Fruit fly (Drosophila melanogaster) whole organism, embryonic: ENCODE data around the gene CG15012.

Source experiments
- Aef1 ChIP-seq: fragments of 200-800 bp; sonication (Bioruptor generic); IDR thresholded peaks from 3 replicates; pipeline ENCODE4 v1.3.6; 2022; ENCODE audit warnings: missing biosample characterization, missing genetic modification characterization
- Awh ChIP-seq: fragments of 200-800 bp; sonication (Bioruptor generic); IDR thresholded peaks from 2 replicates; pipeline ENCODE4, ENCODE4 v1.3.6; 2022; ENCODE audit warnings: missing biosample characterization, missing genetic modification characterization
- CG1024 ChIP-seq: fragments of 200-800 bp; sonication (Bioruptor generic); IDR thresholded peaks from 2 replicates; pipeline ENCODE4 v1.3.6; 2022; ENCODE audit warnings: missing biosample characterization, missing genetic modification characterization
- CG11247 ChIP-seq: fragments of 200-800 bp; sonication (Bioruptor generic); IDR thresholded peaks from 2 replicates; pipeline ENCODE4 v1.3.6; 2022; ENCODE audit warnings: missing biosample characterization, missing genetic modification characterization
- CG12299 ChIP-seq: fragments of 200-800 bp; sonication (Bioruptor generic); optimal IDR thresholded peaks from 2 replicates; lab custom pipeline; 2018; ENCODE audit warnings: missing biosample characterization, mild to moderate bottlenecking, missing genetic modification characterization
- CG13296 ChIP-seq: fragments of 200-800 bp; sonication (Bioruptor generic); optimal IDR thresholded peaks from 3 replicates; lab custom pipeline; 2018; ENCODE audit warnings: missing biosample characterization, mild to moderate bottlenecking, missing genetic modification characterization
- CG15479 ChIP-seq: fragments of 200-800 bp; sonication (Bioruptor generic); optimal IDR thresholded peaks from 3 replicates; lab custom pipeline; 2019; ENCODE audit warnings: missing biosample characterization, mild to moderate bottlenecking, missing genetic modification characterization, moderate library complexity
- CG17829 ChIP-seq: fragments of 200-800 bp; optimal IDR thresholded peaks from 2 replicates; lab custom pipeline; 2019; ENCODE audit warnings: missing biosample characterization, mild to moderate bottlenecking, missing genetic modification characterization, moderate library complexity
- CG18262 ChIP-seq: fragments of 200-800 bp; optimal IDR thresholded peaks from 3 replicates; lab custom pipeline; 2019; ENCODE audit warnings: missing biosample characterization, mild to moderate bottlenecking, missing genetic modification characterization, moderate library complexity
- CG2889 ChIP-seq: fragments of 200-800 bp; sonication (Bioruptor generic); IDR thresholded peaks from 3 replicates; pipeline ENCODE4 v1.3.6; 2022; ENCODE audit warnings: missing biosample characterization, missing genetic modification characterization
- CG32772 ChIP-seq: fragments of 200-800 bp; sonication (Bioruptor generic); IDR thresholded peaks from 2 replicates; pipeline ENCODE4 v1.3.6; 2022; ENCODE audit warnings: missing biosample characterization, missing genetic modification characterization
- CG4404 ChIP-seq: fragments of 200-800 bp; sonication (Bioruptor generic); IDR thresholded peaks from 2 replicates; pipeline ENCODE4 v1.3.6; 2022; ENCODE audit warnings: missing biosample characterization, missing genetic modification characterization
- CG4854 ChIP-seq: fragments of 200-800 bp; sonication (Bioruptor generic); optimal IDR thresholded peaks from 2 replicates; lab custom pipeline; 2016; ENCODE audit warnings: missing biosample characterization, missing genetic modification characterization, inconsistent platforms
- CG6765 ChIP-seq: fragments of 200-800 bp; sonication (Bioruptor generic); optimal IDR thresholded peaks from 3 replicates; lab custom pipeline; 2017; ENCODE audit warnings: missing biosample characterization, mild to moderate bottlenecking, missing genetic modification characterization
- CG6854 ChIP-seq: fragments of 200-800 bp; sonication (Bioruptor generic); optimal IDR thresholded peaks from 3 replicates; lab custom pipeline; 2017; ENCODE audit warnings: missing biosample characterization, mild to moderate bottlenecking, missing genetic modification characterization
- CG7745 ChIP-seq: fragments of 200-800 bp; sonication (Bioruptor generic); optimal IDR thresholded peaks from 2 replicates; lab custom pipeline; 2018; ENCODE audit warnings: missing biosample characterization, mild to moderate bottlenecking, missing genetic modification characterization, moderate library complexity
- CG7928 ChIP-seq: fragments of 200-800 bp; sonication (Bioruptor generic); optimal IDR thresholded peaks from 2 replicates; lab custom pipeline; 2017; ENCODE audit warnings: missing biosample characterization, mild to moderate bottlenecking, missing genetic modification characterization
- CG7987 ChIP-seq: fragments of 200-800 bp; sonication (Bioruptor generic); optimal IDR thresholded peaks from 2 replicates; lab custom pipeline; 2018; ENCODE audit warnings: missing biosample characterization, mild to moderate bottlenecking, missing genetic modification characterization, moderate library complexity
- CG8089 ChIP-seq: fragments of 200-800 bp; sonication (Bioruptor generic); optimal IDR thresholded peaks from 3 replicates; lab custom pipeline; 2016; ENCODE audit warnings: missing biosample characterization, missing genetic modification characterization
- CG9215 ChIP-seq: fragments of 200-800 bp; sonication (Bioruptor generic); IDR thresholded peaks from 2 replicates; pipeline ENCODE4 v1.3.6; 2022; ENCODE audit warnings: missing biosample characterization, missing genetic modification characterization
- CHES-1-like ChIP-seq: fragments of 200-800 bp; sonication (Bioruptor generic); optimal IDR thresholded peaks from 2 replicates; lab custom pipeline; 2016; ENCODE audit warnings: missing biosample characterization, missing genetic modification characterization
- Dad ChIP-seq: fragments of 200-800 bp; sonication (Bioruptor generic); optimal IDR thresholded peaks from 3 replicates; lab custom pipeline; 2016; ENCODE audit warnings: missing biosample characterization, missing genetic modification characterization
- HmgD ChIP-seq: fragments of 200-800 bp; sonication (Bioruptor generic); optimal IDR thresholded peaks from 3 replicates; lab custom pipeline; 2016; ENCODE audit warnings: missing biosample characterization, missing genetic modification characterization
- Hr39 ChIP-seq: fragments of >200 bp; optimal IDR thresholded peaks from 2 replicates; lab custom pipeline; 2017
- Hr78 ChIP-seq, 2 experiments: fragments of 200-800 bp in 1 of 2; fragments of >200 bp in 1 of 2; sonication (Bioruptor generic) in 1 of 2; optimal IDR thresholded peaks; 2 replicates each; lab custom pipeline; 2017 to 2019; ENCODE audit warnings: missing biosample characterization in 2 of 2, missing genetic modification characterization in 2 of 2, mild to moderate bottlenecking in 1 of 2, moderate library complexity in 1 of 2
- Nf-YC ChIP-seq: fragments of 200-800 bp; optimal IDR thresholded peaks from 3 replicates; lab custom pipeline; 2019; ENCODE audit warnings: missing biosample characterization, mild to moderate bottlenecking, missing genetic modification characterization, moderate library complexity
- Scr ChIP-seq: fragments of 200-800 bp; sonication (Bioruptor generic); IDR thresholded peaks from 2 replicates; pipeline ENCODE4 v1.3.6; 2022; ENCODE audit warnings: missing biosample characterization, missing genetic modification characterization; ENCODE audit not compliant: partially characterized antibody
- Six4 ChIP-seq: fragments of 200-800 bp; sonication (Bioruptor generic); optimal IDR thresholded peaks from 2 replicates; lab custom pipeline; 2016; ENCODE audit warnings: missing biosample characterization, missing genetic modification characterization
- Sox102F ChIP-seq: fragments of 200-800 bp; sonication (Bioruptor generic); optimal IDR thresholded peaks from 2 replicates; lab custom pipeline; 2018; ENCODE audit warnings: missing biosample characterization, mild to moderate bottlenecking, missing genetic modification characterization, moderate library complexity
- Sry-δ ChIP-seq: fragments of 200-800 bp; sonication (Bioruptor generic); optimal IDR thresholded peaks from 2 replicates; lab custom pipeline; 2016; ENCODE audit warnings: missing biosample characterization, missing genetic modification characterization
- abd-A ChIP-seq: fragments of 200-800 bp; sonication (Bioruptor generic); optimal IDR thresholded peaks from 3 replicates; lab custom pipeline; 2019; ENCODE audit warnings: missing biosample characterization, mild to moderate bottlenecking, missing genetic modification characterization, moderate library complexity
- bsh ChIP-seq, 2 experiments: fragments of 200-800 bp; sonication (Bioruptor generic); optimal IDR thresholded peaks; 2 replicates each; lab custom pipeline; 2017 to 2018; ENCODE audit warnings: mild to moderate bottlenecking in 2 of 2, missing biosample characterization in 2 of 2, missing genetic modification characterization in 2 of 2, moderate library complexity in 1 of 2
- corto ChIP-seq: fragments of 200-800 bp; sonication (Bioruptor generic); optimal IDR thresholded peaks from 2 replicates; lab custom pipeline; 2016; ENCODE audit warnings: missing biosample characterization, mild to moderate bottlenecking, missing genetic modification characterization, moderate library complexity
- crc ChIP-seq: fragments of 200-800 bp; sonication (Bioruptor generic); optimal IDR thresholded peaks from 2 replicates; lab custom pipeline; 2016; ENCODE audit warnings: missing biosample characterization, missing genetic modification characterization
- fru ChIP-seq: fragments of >200 bp; optimal IDR thresholded peaks from 2 replicates; lab custom pipeline; 2017
- gce ChIP-seq: fragments of 200-800 bp; sonication (Bioruptor generic); IDR thresholded peaks from 3 replicates; pipeline ENCODE4 v1.3.6; 2022; ENCODE audit warnings: missing biosample characterization, missing genetic modification characterization
- grau ChIP-seq: fragments of 200-800 bp; optimal IDR thresholded peaks from 3 replicates; lab custom pipeline; 2019; ENCODE audit warnings: missing biosample characterization, mild to moderate bottlenecking, missing genetic modification characterization, moderate library complexity
- ind ChIP-seq: fragments of 200-800 bp; sonication (Bioruptor generic); optimal IDR thresholded peaks from 3 replicates; lab custom pipeline; 2016; ENCODE audit warnings: missing biosample characterization, missing genetic modification characterization
- inv ChIP-seq: fragments of 200-800 bp; sonication (Bioruptor generic); IDR thresholded peaks from 2 replicates; pipeline ENCODE4 v1.3.6; 2022; ENCODE audit warnings: missing biosample characterization, missing genetic modification characterization; ENCODE audit not compliant: partially characterized antibody
- jumu ChIP-seq: fragments of 200-800 bp; sonication (Bioruptor generic); optimal IDR thresholded peaks from 3 replicates; lab custom pipeline; 2016; ENCODE audit warnings: missing biosample characterization, missing genetic modification characterization
- knrl ChIP-seq: fragments of 200-800 bp; sonication (Bioruptor generic); IDR thresholded peaks from 3 replicates; pipeline ENCODE4 v1.3.6; 2022; ENCODE audit warnings: missing biosample characterization, missing genetic modification characterization; ENCODE audit not compliant: partially characterized antibody
- mld ChIP-seq: fragments of 200-800 bp; sonication (Bioruptor generic); IDR thresholded peaks from 3 replicates; pipeline ENCODE4 v1.3.6; 2022; ENCODE audit warnings: missing biosample characterization, missing genetic modification characterization; ENCODE audit not compliant: partially characterized antibody
- otp ChIP-seq: fragments of 200-800 bp; sonication (Bioruptor generic); IDR thresholded peaks from 3 replicates; pipeline ENCODE4, ENCODE4 v1.3.6; 2022; ENCODE audit warnings: missing biosample characterization, missing genetic modification characterization
- pb ChIP-seq: fragments of 200-800 bp; sonication (Bioruptor generic); optimal IDR thresholded peaks from 3 replicates; lab custom pipeline; 2016; ENCODE audit warnings: missing biosample characterization, missing genetic modification characterization
- peb ChIP-seq: fragments of 200-800 bp; sonication (Bioruptor generic); IDR thresholded peaks from 2 replicates; pipeline ENCODE4 v1.3.6; 2022; ENCODE audit warnings: missing biosample characterization, missing genetic modification characterization
- phol ChIP-seq: fragments of 200-800 bp; sonication (Bioruptor generic); optimal IDR thresholded peaks from 3 replicates; lab custom pipeline; 2018; ENCODE audit warnings: missing biosample characterization, mild to moderate bottlenecking, missing genetic modification characterization, moderate library complexity
- prd ChIP-seq, 3 experiments: fragments of >200 bp in 2 of 3; fragments of 200-800 bp in 1 of 3; sonication (Bioruptor generic) in 1 of 3; optimal IDR thresholded peaks in 2 of 3; IDR thresholded peaks in 1 of 3; 2 replicates in 2 of 3; 3 replicates in 1 of 3; pipeline versions ENCODE4 v1.3.6 to Lab custom; 2017 to 2022; ENCODE audit warnings: missing biosample characterization in 1 of 3, missing genetic modification characterization in 1 of 3
- run ChIP-seq: fragments of 200-800 bp; sonication (Bioruptor generic); optimal IDR thresholded peaks from 3 replicates; lab custom pipeline; 2018; ENCODE audit warnings: missing biosample characterization, mild to moderate bottlenecking, missing genetic modification characterization
- shn ChIP-seq: fragments of 200-800 bp; sonication (Bioruptor generic); optimal IDR thresholded peaks from 3 replicates; lab custom pipeline; 2016; ENCODE audit warnings: missing biosample characterization, missing genetic modification characterization
- stc ChIP-seq: fragments of 200-800 bp; sonication (Bioruptor generic); IDR thresholded peaks from 2 replicates; pipeline ENCODE4 v1.3.6; 2022; ENCODE audit warnings: missing biosample characterization, missing genetic modification characterization
- z ChIP-seq: fragments of 200-800 bp; sonication (Bioruptor generic); IDR thresholded peaks from 3 replicates; pipeline ENCODE4 v1.3.6; 2022; ENCODE audit warnings: missing biosample characterization, missing genetic modification characterization
- zen2 ChIP-seq: fragments of 200-800 bp; sonication (Bioruptor generic); IDR thresholded peaks from 3 replicates; pipeline ENCODE4 v1.3.6; 2022; ENCODE audit warnings: missing biosample characterization, missing genetic modification characterization; ENCODE audit not compliant: partially characterized antibody

The CG15012 gene

dm6 chr3L:4282627-4283026 is 9.4 kb downstream of the CG15012 start, which contains the start of gene CG11583 (continued):
- no peak for TF ChIP-seq Hr78 (GFP tag; optimal IDR thresholded peaks at IDR 0.05; lab: Kevin White, UChicago)
- no peak for TF ChIP-seq CG15479 (GFP tag; lab: Kevin White, UChicago)
- TF ChIP-seq Aef1: no peak
- TF ChIP-seq CG32772 (GFP tag; lab: Robert Waterston, UW): no peak
- TF ChIP-seq Awh (GFP tag; lab: Robert Waterston, UW): no peak
- TF ChIP-seq phol (tag; lab: Kevin White, UChicago): peak; percentile 54
- TF ChIP-seq inv (GFP tag; lab: Robert Waterston, UW): no peak
- TF ChIP-seq ind (GFP tag; lab: Kevin White, UChicago): peak; percentile 36
- TF ChIP-seq CG4854 (GFP tag; lab: Kevin White, UChicago): peak; percentile 24
- TF ChIP-seq zen2 (GFP tag; lab: Robert Waterston, UW): no peak
- TF ChIP-seq otp: no peak
- no peak for TF ChIP-seq corto (GFP tag; lab: Kevin White, UChicago)
- peak; percentile 29 for TF ChIP-seq jumu
- TF ChIP-seq CG11247 (GFP tag; lab: Robert Waterston, UW): peak; percentile 9; the same call in 1 of the 2 replicates
- TF ChIP-seq Scr (GFP tag; lab: Robert Waterston, UW): peak; percentile 40; the same call in 1 of the 2 replicates
- TF ChIP-seq fru (lab: Kevin White, UChicago): no peak
- no peak for TF ChIP-seq Hr39
- TF ChIP-seq CG8089 (GFP tag; lab: Kevin White, UChicago): no peak
- no peak for TF ChIP-seq mld (GFP tag; lab: Robert Waterston, UW)
- TF ChIP-seq peb (GFP tag; lab: Robert Waterston, UW): no peak
- no peak for TF ChIP-seq prd (optimal IDR thresholded peaks at IDR 0.05; lab: Kevin White, UChicago)
- TF ChIP-seq prd (GFP tag; IDR thresholded peaks at IDR 0.05; lab: Robert Waterston, UW): no peak
- TF ChIP-seq bsh (GFP tag; optimal IDR thresholded peaks at IDR 0.05; lab: Kevin White, UChicago): no peak
- no peak for TF ChIP-seq CG13296 (GFP tag; lab: Kevin White, UChicago)
- TF ChIP-seq CG12299: no peak
- no peak for TF ChIP-seq CG6854
- peak; percentile 35 for TF ChIP-seq Dad (GFP tag; lab: Kevin White, UChicago)
- TF ChIP-seq Sry-δ (GFP tag; lab: Kevin White, UChicago): peak; percentile 47
- no peak for TF ChIP-seq pb
- TF ChIP-seq gce (GFP tag; lab: Robert Waterston, UW): no peak
- TF ChIP-seq CG2889 (GFP tag; lab: Robert Waterston, UW): no peak
- no peak for TF ChIP-seq CG1024 (GFP tag; lab: Robert Waterston, UW)
- no peak for TF ChIP-seq Sox102F
- TF ChIP-seq HmgD (GFP tag; lab: Kevin White, UChicago): no peak
- no peak for TF ChIP-seq CG6765 (GFP tag; lab: Kevin White, UChicago)
- no peak for TF ChIP-seq CG7745 (tag; lab: Kevin White, UChicago)
- TF ChIP-seq CHES-1-like (GFP tag; lab: Kevin White, UChicago): peak; percentile 60
- TF ChIP-seq run (tag; lab: Kevin White, UChicago): no peak
- no peak for TF ChIP-seq CG9215 (GFP tag; lab: Robert Waterston, UW)
- TF ChIP-seq shn (GFP tag; lab: Kevin White, UChicago): no peak
- TF ChIP-seq abd-A (tag; lab: Kevin White, UChicago): no peak
- TF ChIP-seq CG7987 (GFP tag; lab: Kevin White, UChicago): peak; percentile 48
- TF ChIP-seq CG18262 (tag; lab: Kevin White, UChicago): peak; percentile 5
- no peak for TF ChIP-seq CG4404 (GFP tag; lab: Robert Waterston, UW)
- no peak for TF ChIP-seq knrl (GFP tag; lab: Robert Waterston, UW)
- no peak for TF ChIP-seq Nf-YC (tag; lab: Kevin White, UChicago)
- TF ChIP-seq Six4: no peak
- peak; percentile 99 for TF ChIP-seq CG7928 (GFP tag; lab: Kevin White, UChicago)
- TF ChIP-seq stc (GFP tag; lab: Robert Waterston, UW): no peak
- TF ChIP-seq z (GFP tag; lab: Robert Waterston, UW): no peak
- no peak for TF ChIP-seq grau (tag; lab: Kevin White, UChicago)
- TF ChIP-seq crc (GFP tag; lab: Kevin White, UChicago): peak; percentile 3
- peak; percentile 46 for TF ChIP-seq CG17829
